Worm (Caenorhabditis elegans) whole organism, L3 larva: ENCODE data around the gene atl-1.

Experiments used
- R02D3.7 ChIP-seq: fragments of 150-350 bp; optimal IDR thresholded peaks from 2 replicates; lab custom pipeline; 2014; ENCODE audit warnings: missing biosample characterization, missing genetic modification characterization
- ama-1 ChIP-seq: fragments of 150-350 bp; optimal IDR thresholded peaks from 2 replicates; lab custom pipeline; 2018
- ceh-28 ChIP-seq: fragments of 150-350 bp; optimal IDR thresholded peaks from 2 replicates; lab custom pipeline; 2014; ENCODE audit warnings: missing biosample characterization, missing genetic modification reagents, missing genetic modification characterization
- ceh-9 ChIP-seq: sonication (generic microtip); optimal IDR thresholded peaks from 2 replicates; lab custom pipeline; 2018; ENCODE audit warnings: missing biosample characterization, missing genetic modification characterization
- egl-27 ChIP-seq: sonication (generic microtip); optimal IDR thresholded peaks from 4 replicates; lab custom pipeline; 2017; ENCODE audit warnings: missing biosample characterization, missing genetic modification reagents, missing genetic modification characterization
- eor-1 ChIP-seq, 2 experiments: fragments of 150-350 bp; optimal IDR thresholded peaks; 2 replicates each; lab custom pipeline; 2014 to 2018; ENCODE audit warnings: missing biosample characterization in 2 of 2, missing genetic modification characterization in 2 of 2
- hmg-11 ChIP-seq: sonication (generic microtip); optimal IDR thresholded peaks from 2 replicates; lab custom pipeline; 2016; ENCODE audit warnings: missing genetic modification characterization, missing compliant biosample characterization
- nhr-11 ChIP-seq: fragments of 150-350 bp; optimal IDR thresholded peaks from 2 replicates; lab custom pipeline; 2014; ENCODE audit warnings: missing biosample characterization, missing genetic modification characterization
- nhr-23 ChIP-seq: fragments of 150-350 bp; optimal IDR thresholded peaks from 2 replicates; lab custom pipeline; 2014; ENCODE audit warnings: missing biosample characterization, missing genetic modification reagents, missing genetic modification characterization
- nhr-28 ChIP-seq: fragments of 150-350 bp; optimal IDR thresholded peaks from 2 replicates; lab custom pipeline; 2014; ENCODE audit warnings: missing biosample characterization, missing genetic modification characterization
- skn-1 ChIP-seq: fragments of 150-350 bp; optimal IDR thresholded peaks from 2 replicates; lab custom pipeline; 2014; ENCODE audit warnings: missing biosample characterization, missing genetic modification characterization
- snpc-4 ChIP-seq: fragments of 150-350 bp; optimal IDR thresholded peaks from 2 replicates; lab custom pipeline; 2014; ENCODE audit warnings: missing biosample characterization, missing genetic modification characterization
- tbx-2 ChIP-seq: sonication (generic microtip); optimal IDR thresholded peaks from 2 replicates; lab custom pipeline; 2016; ENCODE audit warnings: mild to moderate bottlenecking, missing genetic modification characterization, missing compliant biosample characterization

DNA sequence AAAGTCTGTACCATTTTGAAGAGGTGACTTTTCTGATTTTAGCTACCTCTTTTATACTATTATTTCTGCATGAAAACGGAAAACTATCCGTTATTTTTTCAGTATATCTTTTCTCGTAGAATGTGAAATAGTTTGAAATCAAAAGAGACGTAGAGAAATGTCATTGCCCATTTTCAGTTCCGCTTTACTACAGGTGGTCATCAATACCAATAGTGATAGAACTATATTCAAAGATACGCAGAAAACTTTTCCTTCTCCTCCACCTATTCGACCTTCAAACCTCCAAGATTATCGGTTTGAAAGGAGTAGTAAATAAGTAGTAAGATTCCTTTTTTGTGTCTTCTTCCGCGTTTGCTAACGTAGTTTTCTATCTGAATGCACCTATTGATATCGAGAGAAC is 12.1 kb downstream of the atl-1 start, which contains the start of gene col-147:
- peak; percentile 44 for TF ChIP-seq nhr-23 (tag; lab: Kevin White, UChicago)
- no peak for TF ChIP-seq hmg-11 (tag; lab: Kevin White, UChicago)
- TF ChIP-seq tbx-2 (tag; lab: Kevin White, UChicago): no peak
- TF ChIP-seq nhr-28 (tag; lab: Kevin White, UChicago): no peak
- TF ChIP-seq R02D3.7 (tag; lab: Kevin White, UChicago): no peak
- no peak for TF ChIP-seq egl-27 (tag; lab: Kevin White, UChicago)
- no peak for TF ChIP-seq nhr-11 (tag; lab: Kevin White, UChicago)
- no peak for TF ChIP-seq skn-1 (tag; lab: Kevin White, UChicago)
- no peak for TF ChIP-seq ama-1 (lab: Kevin White, UChicago)
- TF ChIP-seq ceh-9 (tag; lab: Kevin White, UChicago): no peak
- TF ChIP-seq eor-1 (tag; optimal IDR thresholded peaks at IDR 0.05; lab: Kevin White, UChicago): no peak
- no peak for TF ChIP-seq snpc-4 (tag; lab: Kevin White, UChicago)
- TF ChIP-seq ceh-28 (tag; lab: Kevin White, UChicago): no peak
